Worm (Caenorhabditis elegans) whole organism, L1 larva: ENCODE results near the gene irld-67.

Source experiments
- C16A3.4 ChIP-seq: fragments of 150-350 bp; optimal IDR thresholded peaks from 2 replicates; lab custom pipeline; 2014; ENCODE audit warnings: missing biosample characterization, missing genetic modification characterization
- C34B4.2 ChIP-seq: sonication (generic microtip); optimal IDR thresholded peaks from 2 replicates; lab custom pipeline; 2017; ENCODE audit warnings: mild to moderate bottlenecking, missing genetic modification characterization, missing compliant biosample characterization
- Y116A8C.19 ChIP-seq: sonication (generic microtip); optimal IDR thresholded peaks from 2 replicates; lab custom pipeline; 2016; ENCODE audit warnings: missing compliant biosample characterization, missing genetic modification characterization, borderline replicate concordance
- aha-1 ChIP-seq: fragments of 150-350 bp; optimal IDR thresholded peaks from 2 replicates; lab custom pipeline; 2014; ENCODE audit warnings: missing biosample characterization, missing genetic modification characterization
- ama-1 ChIP-seq: fragments of 150-350 bp; optimal IDR thresholded peaks from 2 replicates; lab custom pipeline; 2014
- blmp-1 ChIP-seq: fragments of 150-350 bp; optimal IDR thresholded peaks from 2 replicates; lab custom pipeline; 2014; ENCODE audit warnings: missing biosample characterization, missing genetic modification characterization
- ceh-63 ChIP-seq: fragments of 200-800 bp; sonication (Bioruptor generic); optimal IDR thresholded peaks from 2 replicates; lab custom pipeline; 2018; ENCODE audit warnings: mild to moderate bottlenecking, missing genetic modification characterization, missing compliant biosample characterization
- ceh-8 ChIP-seq: fragments of 200-800 bp; sonication (Bioruptor generic); optimal IDR thresholded peaks from 2 replicates; lab custom pipeline; 2018; ENCODE audit warnings: mild to moderate bottlenecking, missing genetic modification characterization, moderate library complexity, missing compliant biosample characterization
- ceh-82 ChIP-seq, 3 experiments: fragments of 150-350 bp in 1 of 3; sonication (generic microtip) in 2 of 3; optimal IDR thresholded peaks; 2 replicates each; lab custom pipeline; 2014 to 2017; ENCODE audit warnings: missing biosample characterization in 3 of 3, missing genetic modification characterization in 3 of 3
- ceh-88 ChIP-seq: fragments of 200-800 bp; sonication (Bioruptor generic); IDR thresholded peaks from 2 replicates; pipeline ENCODE4 v1.3.6; 2022; ENCODE audit warnings: missing genetic modification characterization, missing compliant biosample characterization
- dsc-1 ChIP-seq: sonication (generic microtip); optimal IDR thresholded peaks from 2 replicates; lab custom pipeline; 2016; ENCODE audit warnings: mild to moderate bottlenecking, missing genetic modification characterization, missing compliant biosample characterization
- elt-3 ChIP-seq, 6 experiments: fragments of 150-350 bp in 1 of 6; sonication (generic microtip); optimal IDR thresholded peaks; 2 replicates each; lab custom pipeline; 2017 to 2018; ENCODE audit warnings: missing biosample characterization in 6 of 6, missing genetic modification characterization in 6 of 6, inconsistent platforms in 1 of 6
- ets-5 ChIP-seq: fragments of 200-800 bp; sonication (Bioruptor generic); IDR thresholded peaks from 2 replicates; pipeline ENCODE4 v1.3.6; 2022; ENCODE audit warnings: missing genetic modification characterization, missing compliant biosample characterization
- fkh-8 ChIP-seq: sonication (generic microtip); optimal IDR thresholded peaks from 2 replicates; lab custom pipeline; 2016; ENCODE audit warnings: mild to moderate bottlenecking, missing genetic modification characterization, missing compliant biosample characterization
- grh-1 ChIP-seq: fragments of 200-800 bp; sonication (Bioruptor generic); IDR thresholded peaks from 2 replicates; pipeline ENCODE4 v1.3.6; 2022; ENCODE audit warnings: missing genetic modification reagents, missing genetic modification characterization, missing compliant biosample characterization
- hlh-17 ChIP-seq: fragments of 200-800 bp; sonication (Bioruptor generic); optimal IDR thresholded peaks from 2 replicates; lab custom pipeline; 2018; ENCODE audit warnings: missing genetic modification characterization, mild to moderate bottlenecking, missing compliant biosample characterization, moderate library complexity, borderline replicate concordance
- hlh-4 ChIP-seq: sonication (generic microtip); optimal IDR thresholded peaks from 2 replicates; lab custom pipeline; 2016; ENCODE audit warnings: mild to moderate bottlenecking, missing genetic modification characterization, missing compliant biosample characterization
- irx-1 ChIP-seq: sonication (generic microtip); optimal IDR thresholded peaks from 2 replicates; lab custom pipeline; 2016; ENCODE audit warnings: missing genetic modification characterization, missing compliant biosample characterization
- isw-1 ChIP-seq: fragments of 200-800 bp; sonication (Bioruptor generic); IDR thresholded peaks from 2 replicates; pipeline ENCODE4 v1.3.6; 2022; ENCODE audit warnings: missing genetic modification characterization, missing compliant biosample characterization
- lin-13 ChIP-seq: fragments of 150-350 bp; optimal IDR thresholded peaks from 2 replicates; lab custom pipeline; 2014; ENCODE audit warnings: missing biosample characterization, missing genetic modification reagents, missing genetic modification characterization
- lin-35 ChIP-seq, 2 experiments: fragments of 150-350 bp; optimal IDR thresholded peaks; 2 replicates each; lab custom pipeline; 2014; ENCODE audit warnings: missing biosample characterization in 2 of 2, missing genetic modification characterization in 2 of 2, missing genetic modification reagents in 2 of 2
- lin-39 ChIP-seq: fragments of 150-350 bp; optimal IDR thresholded peaks from 2 replicates; lab custom pipeline; 2014; ENCODE audit warnings: missing biosample characterization, missing genetic modification reagents, missing genetic modification characterization
- lir-3 ChIP-seq: sonication (generic microtip); optimal IDR thresholded peaks from 2 replicates; lab custom pipeline; 2016; ENCODE audit warnings: mild to moderate bottlenecking, missing genetic modification characterization, moderate library complexity, missing compliant biosample characterization; ENCODE audit not compliant: poor library complexity
- lsy-2 ChIP-seq, 2 experiments: fragments of 150-350 bp; optimal IDR thresholded peaks; 2 replicates each; lab custom pipeline; 2014; ENCODE audit warnings: missing biosample characterization in 2 of 2, missing genetic modification characterization in 2 of 2
- mab-9 ChIP-seq: fragments of 200-800 bp; sonication (Bioruptor generic); IDR thresholded peaks from 2 replicates; pipeline ENCODE4 v1.3.6; 2022; ENCODE audit warnings: missing genetic modification reagents, missing genetic modification characterization, missing compliant biosample characterization
- mep-1 ChIP-seq: fragments of 150-350 bp; optimal IDR thresholded peaks from 2 replicates; lab custom pipeline; 2014; ENCODE audit warnings: missing biosample characterization, missing genetic modification characterization
- nhr-12 ChIP-seq: sonication (generic microtip); optimal IDR thresholded peaks from 2 replicates; lab custom pipeline; 2017; ENCODE audit warnings: missing biosample characterization, missing genetic modification characterization
- nhr-237 ChIP-seq: fragments of 150-350 bp; optimal IDR thresholded peaks from 2 replicates; lab custom pipeline; 2014; ENCODE audit warnings: missing biosample characterization, missing genetic modification characterization
- nhr-28 ChIP-seq: fragments of 150-350 bp; optimal IDR thresholded peaks from 2 replicates; lab custom pipeline; 2014; ENCODE audit warnings: missing biosample characterization, missing genetic modification characterization
- nhr-84 ChIP-seq: sonication (generic microtip); optimal IDR thresholded peaks from 2 replicates; lab custom pipeline; 2017; ENCODE audit warnings: missing biosample characterization, missing genetic modification characterization
- nhr-85 ChIP-seq: sonication (generic microtip); peaks from one replicate; lab custom pipeline; 2016; ENCODE audit warnings: missing genetic modification characterization, inconsistent platforms, missing compliant biosample characterization
- pax-3 ChIP-seq: fragments of 200-800 bp; sonication (Bioruptor generic); optimal IDR thresholded peaks from 2 replicates; lab custom pipeline; 2018; ENCODE audit warnings: mild to moderate bottlenecking, missing genetic modification characterization, moderate library complexity, missing compliant biosample characterization
- pqm-1 ChIP-seq: sonication (generic microtip); optimal IDR thresholded peaks from 3 replicates; lab custom pipeline; 2017; ENCODE audit warnings: missing biosample characterization, missing genetic modification characterization
- snu-23 ChIP-seq: sonication (generic microtip); optimal IDR thresholded peaks from 2 replicates; lab custom pipeline; 2016; ENCODE audit warnings: missing genetic modification characterization, missing compliant biosample characterization
- sox-4 ChIP-seq: sonication (generic microtip); optimal IDR thresholded peaks from 2 replicates; lab custom pipeline; 2016; ENCODE audit warnings: missing genetic modification characterization, missing compliant biosample characterization
- tlp-1 ChIP-seq: fragments of 150-350 bp; optimal IDR thresholded peaks from 2 replicates; lab custom pipeline; 2014; ENCODE audit warnings: missing biosample characterization, missing genetic modification characterization
- unc-130 ChIP-seq: fragments of 150-350 bp; optimal IDR thresholded peaks from 2 replicates; lab custom pipeline; 2017; ENCODE audit warnings: missing biosample characterization, missing genetic modification characterization, inconsistent platforms
- unc-62 ChIP-seq: fragments of 150-350 bp; optimal IDR thresholded peaks from 2 replicates; lab custom pipeline; 2014; ENCODE audit warnings: missing biosample characterization, missing genetic modification reagents, missing genetic modification characterization
- unc-86 ChIP-seq: sonication (generic microtip); optimal IDR thresholded peaks from 2 replicates; lab custom pipeline; 2016; ENCODE audit warnings: missing genetic modification characterization, missing compliant biosample characterization
- xbp-1 ChIP-seq: sonication (generic microtip); optimal IDR thresholded peaks from 2 replicates; lab custom pipeline; 2016; ENCODE audit warnings: missing genetic modification characterization, missing compliant biosample characterization
- zag-1 ChIP-seq: fragments of 150-350 bp; optimal IDR thresholded peaks from 2 replicates; lab custom pipeline; 2014; ENCODE audit warnings: missing biosample characterization, missing genetic modification characterization
- zip-4 ChIP-seq: fragments of 200-800 bp; sonication (Bioruptor generic); optimal IDR thresholded peaks from 2 replicates; lab custom pipeline; 2018; ENCODE audit warnings: mild to moderate bottlenecking, missing genetic modification characterization, moderate library complexity, missing compliant biosample characterization
- ztf-4 ChIP-seq: fragments of 150-350 bp; optimal IDR thresholded peaks from 2 replicates; lab custom pipeline; 2014; ENCODE audit warnings: missing biosample characterization, missing genetic modification characterization

The irld-67 gene

DNA sequence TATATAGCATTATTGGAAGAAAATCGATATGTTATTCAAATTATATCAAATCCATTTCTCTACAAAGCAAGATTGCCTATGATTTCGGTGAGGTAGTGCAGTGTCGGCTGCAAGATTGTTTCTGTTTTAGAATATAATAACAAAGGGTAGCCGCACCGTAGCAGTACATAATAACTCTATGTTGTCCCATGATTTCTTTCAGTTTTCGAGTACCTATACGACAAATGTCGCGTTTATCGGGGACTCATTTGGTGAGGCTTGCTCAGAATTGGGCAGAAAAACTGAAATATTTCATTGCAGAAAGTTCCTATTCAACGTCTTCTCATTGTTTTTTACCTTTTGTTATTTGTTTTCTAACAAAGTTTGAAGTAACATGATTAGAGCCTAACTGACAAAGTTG is 12.2 kb upstream of the irld-67 start, which contains the start of gene srw-79:
srw-79 (plus strand) TSS at position 301 of the 400 bp plus-strand sequence.
- no peak for TF ChIP-seq lin-35 (GFP tag; optimal IDR thresholded peaks at IDR 0.05; lab: Kevin White, UChicago)
- TF ChIP-seq Y116A8C.19 (tag; lab: Kevin White, UChicago) = no peak
- no peak for TF ChIP-seq blmp-1 (tag; lab: Kevin White, UChicago)
- TF ChIP-seq lin-13 = no peak
- TF ChIP-seq lir-3 (tag; lab: Kevin White, UChicago) = no peak
- no peak for TF ChIP-seq lsy-2 (tag; optimal IDR thresholded peaks at IDR 0.05; lab: Kevin White, UChicago)
- no peak for TF ChIP-seq zip-4 (GFP tag; lab: Kevin White, UChicago)

DNA sequence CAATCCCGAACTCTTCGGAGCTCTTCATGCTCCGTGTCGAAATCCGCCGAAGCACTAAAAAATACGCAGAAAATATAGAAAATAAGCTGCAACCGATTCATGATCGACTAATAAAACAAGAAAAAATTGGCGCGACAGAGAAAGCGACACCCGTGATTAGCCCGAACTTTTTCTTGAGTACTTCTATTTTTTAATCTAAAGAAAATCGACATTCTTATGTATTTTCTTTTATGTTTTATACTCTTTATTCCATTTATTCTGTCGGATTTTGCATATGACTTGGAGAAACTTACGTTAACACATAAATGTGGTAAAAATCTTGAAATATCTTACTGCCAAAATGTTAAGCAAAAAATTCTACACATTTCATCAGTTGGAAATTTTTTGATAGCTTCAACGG is 9.7 kb upstream of the irld-67 start, which contains the start of the genes irld-50 and irld-49:
irld-50 (minus strand) TSS at position 101 of the 400 bp plus-strand sequence.
irld-49 (plus strand) TSS at position 211 of the 400 bp plus-strand sequence.
- TF ChIP-seq nhr-12 (tag; lab: Kevin White, UChicago) (no peak), lir-3 (tag; lab: Kevin White, UChicago) (no peak), nhr-28 (tag; lab: Kevin White, UChicago) (no peak), dsc-1 (tag; lab: Kevin White, UChicago) (no peak), C16A3.4 (tag; lab: Kevin White, UChicago) (no peak), nhr-237 (no peak), ets-5 (no peak), grh-1 (GFP tag; lab: Robert Waterston, UW) (no peak), unc-86 (tag; lab: Kevin White, UChicago) (no peak), pax-3 (tag; lab: Kevin White, UChicago) (no peak), aha-1 (no peak), ztf-4 (no peak)

DNA sequence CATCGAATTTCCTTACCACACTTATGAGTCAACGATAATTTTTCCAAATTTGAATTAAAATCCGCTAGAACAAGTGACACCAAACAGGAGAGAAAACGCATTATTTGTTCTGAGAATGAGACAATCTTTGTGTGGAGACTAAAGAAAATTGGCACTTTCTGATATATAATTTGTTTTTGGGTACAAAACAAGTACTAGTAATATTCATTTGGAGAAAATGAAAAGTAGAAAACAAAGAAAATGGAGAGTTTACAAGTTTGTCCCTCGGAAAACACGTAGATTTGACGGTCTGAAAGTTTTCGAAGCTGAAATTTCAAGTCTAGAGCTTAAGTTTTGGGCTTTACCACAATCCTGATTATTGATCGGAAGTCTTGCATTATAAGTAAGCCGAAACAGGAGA is 6.5 kb upstream of the irld-67 start, which contains the start of gene irld-66:
irld-66 (minus strand) TSS at position 101 of the 400 bp plus-strand sequence.
- TF ChIP-seq pqm-1 (tag; lab: Kevin White, UChicago) (no peak), nhr-84 (tag; lab: Kevin White, UChicago) (no peak), C16A3.4 (tag; lab: Kevin White, UChicago) (no peak), isw-1 (GFP tag; lab: Robert Waterston, UW) (no peak), xbp-1 (tag; lab: Kevin White, UChicago) (no peak), hlh-4 (tag; lab: Kevin White, UChicago) (no peak), lin-35 (GFP tag; optimal IDR thresholded peaks at IDR 0.05; lab: Kevin White, UChicago) (no peak), aha-1 (no peak), sox-4 (tag; lab: Kevin White, UChicago) (no peak), ceh-63 (GFP tag; lab: Kevin White, UChicago) (no peak), ceh-8 (no peak)

DNA sequence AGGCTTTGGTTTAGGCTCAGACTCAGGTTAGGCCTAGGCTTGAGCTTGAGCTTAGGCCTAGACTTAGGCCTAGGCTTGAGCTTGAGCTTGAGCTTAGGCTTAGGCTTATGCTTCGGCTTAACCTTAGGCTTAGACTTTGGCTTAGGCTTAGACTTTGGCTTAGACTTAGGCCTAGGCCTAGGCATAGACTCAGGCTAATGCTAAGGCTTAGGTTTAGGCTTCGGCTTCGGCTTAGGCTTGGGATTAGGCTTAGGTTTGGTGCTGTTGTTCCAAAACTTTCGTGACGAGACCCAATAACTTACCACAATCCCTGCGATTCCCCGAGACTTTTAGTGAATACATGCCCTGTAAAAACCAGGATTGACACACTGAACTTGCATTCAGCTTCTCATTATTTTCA is 5.4 kb upstream of the irld-67 start:
- TF ChIP-seq ama-1 (no peak), elt-3 (tag; optimal IDR thresholded peaks at IDR 0.05; lab: Kevin White, UChicago) (no peak), ceh-82 (tag; optimal IDR thresholded peaks at IDR 0.05; lab: Kevin White, UChicago) (no peak), zag-1 (tag; lab: Kevin White, UChicago) (no peak), ceh-88 (no peak), mab-9 (GFP tag; lab: Robert Waterston, UW) (no peak), lin-39 (tag; lab: Kevin White, UChicago) (no peak), unc-62 (GFP tag; lab: Kevin White, UChicago) (no peak), snu-23 (GFP tag; lab: Kevin White, UChicago) (no peak), mep-1 (tag; lab: Kevin White, UChicago) (no peak), irx-1 (tag; lab: Kevin White, UChicago) (no peak), tlp-1 (tag; lab: Kevin White, UChicago) (no peak), hlh-17 (no peak), nhr-85 (tag; lab: Kevin White, UChicago) (no peak), fkh-8 (no peak), unc-130 (tag; lab: Kevin White, UChicago) (no peak), pqm-1 (tag; lab: Kevin White, UChicago) (no peak), C34B4.2 (tag; lab: Kevin White, UChicago) (no peak), xbp-1 (tag; lab: Kevin White, UChicago) (no peak)
- TF ChIP-seq, all 84 proteins: peak for 0
